Fruit fly (Drosophila melanogaster): ENCODE measurements around the gene CG11779.

dm6 chr3R:19165620-19166055 is 6.0 kb upstream of the CG11779 start:
- no peak for TF ChIP-seq CG8478 (optimal IDR thresholded peaks at IDR 0.05)
- no peak for TF ChIP-seq CTCF (optimal IDR thresholded peaks at IDR 0.05)
